Worm (Caenorhabditis elegans): Measurements from ENCODE around the gene Y54E2A.7.
A peak's percentile ranks its signal among the peaks of the same experiment; 100 is the strongest.

Y54E2A.7 gene

ce11 chrII:14801086-14801531 lies 28.3 kb upstream of the Y54E2A.7 start (continued):
- TF ChIP-seq C06A6.2 (GFP tag; conservative IDR thresholded peaks at IDR 0.05) (0 out of 2 replicates have a peak, but pooled peaks have one; percentile 32), K11D2.4 (GFP tag; IDR thresholded peaks at IDR 0.05) (peak; percentile 37; the same call in 1 of the 2 replicates), ceh-58 (GFP tag; IDR thresholded peaks at IDR 0.05) (no peak), ztf-18 (tag; optimal IDR thresholded peaks at IDR 0.05) (no peak), madf-6 (GFP tag; IDR thresholded peaks at IDR 0.05) (peak; percentile 83), zfh-2 (GFP tag; conservative IDR thresholded peaks at IDR 0.05) (0 out of 2 replicates have a peak, but pooled peaks have one; percentile 31), Y56A3A.18 (GFP tag; IDR thresholded peaks at IDR 0.05) (no peak), ztf-6 (GFP tag; IDR thresholded peaks at IDR 0.05) (no peak), K12H6.12 (tag; optimal IDR thresholded peaks at IDR 0.05) (peak; percentile 30), attf-3 (GFP tag; conservative IDR thresholded peaks at IDR 0.05) (no peak), ceh-79 (tag; optimal IDR thresholded peaks at IDR 0.05) (no peak), gei-17 (GFP tag; optimal IDR thresholded peaks at IDR 0.05) (peak; percentile 50), hmg-20 (GFP tag; IDR thresholded peaks at IDR 0.05) (no peak), ceh-27 (GFP tag; optimal IDR thresholded peaks at IDR 0.05) (peak; percentile 29), snpc-4 (GFP tag; optimal IDR thresholded peaks at IDR 0.05) (peak; percentile 95), snpc-4 (tag; optimal IDR thresholded peaks at IDR 0.05) (peak; percentile 94 to 98 (median 98)), hmg-1.2 (GFP tag; IDR thresholded peaks at IDR 0.05) (peak; percentile 43; the same call in 1 of the 2 replicates), B0261.1 (tag; optimal IDR thresholded peaks at IDR 0.05) (peak; percentile 62), let-607 (tag; optimal IDR thresholded peaks at IDR 0.05) (peak in 1 of 2 experiments; percentile 55), ZK185.1 (tag; optimal IDR thresholded peaks at IDR 0.05; ENCODE audit: poor library complexity, severe bottlenecking) (peak; percentile 86), F33H1.4 (GFP tag; IDR thresholded peaks at IDR 0.05) (peak; percentile 88), ekl-4 (GFP tag; IDR thresholded peaks at IDR 0.05) (0 out of 2 replicates have a peak, but pooled peaks have one; percentile 53), ztf-26 (tag; optimal IDR thresholded peaks at IDR 0.05) (peak; percentile 36)

- TF ChIP-seq madf-6 (GFP tag; IDR thresholded peaks at IDR 0.05) (0 out of 2 replicates have a peak, but pooled peaks have one; percentile 16), F55B11.4 (tag; optimal IDR thresholded peaks at IDR 0.05; ENCODE audit: borderline replicate concordance, insufficient read depth) (no peak), zfh-2 (GFP tag; conservative IDR thresholded peaks at IDR 0.05) (peak; percentile 56), nhr-179 (tag; optimal IDR thresholded peaks at IDR 0.05) (no peak)
Measured at ce11 chrII:14799367-14799766, 26.6 kb upstream of the Y54E2A.7 start.

DNA sequence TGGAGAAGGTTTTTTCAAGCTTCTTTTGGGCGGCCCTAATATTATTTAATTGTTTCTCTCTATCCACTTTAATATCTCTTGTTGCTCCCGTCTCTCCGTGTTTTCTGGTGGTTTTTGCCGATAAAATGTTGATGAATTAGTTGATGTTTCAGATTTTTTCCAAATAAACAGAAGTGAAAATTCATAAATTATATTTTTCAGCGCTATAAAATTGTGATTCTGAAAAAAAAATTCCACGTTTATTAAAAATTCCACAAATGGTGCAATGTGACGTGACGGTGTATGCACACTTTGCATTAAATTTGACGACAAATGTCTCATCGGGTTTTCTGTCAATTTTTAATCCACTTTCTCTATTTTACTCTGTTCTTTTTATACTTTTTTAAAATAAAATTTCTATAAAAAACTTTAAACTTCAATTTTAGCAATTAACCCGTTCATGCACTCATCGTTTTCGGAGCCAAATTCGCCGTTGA lies 25.3 kb upstream of the Y54E2A.7 start, which contains the start of gene tbc-20:
Gene tbc-20, plus strand, starts transcription at position 426 of the 476 bp plus-strand sequence.
- TF ChIP-seq K11D2.4 (GFP tag; IDR thresholded peaks at IDR 0.05): no peak
- TF ChIP-seq D2030.7 (GFP tag; IDR thresholded peaks at IDR 0.05): peak; percentile 62
- no peak for TF ChIP-seq ama-1 (optimal IDR thresholded peaks at IDR 0.05)
- TF ChIP-seq ama-1 (GFP tag; optimal IDR thresholded peaks at IDR 0.05): peak in 1 of 2 experiments; percentile 9
- TF ChIP-seq F33H1.4 (GFP tag; IDR thresholded peaks at IDR 0.05): peak; percentile 56
- TF ChIP-seq snpc-1.1 (tag; optimal IDR thresholded peaks at IDR 0.05; ENCODE audit: insufficient read depth): peak; percentile 74
- TF ChIP-seq lin-54 (GFP tag; optimal IDR thresholded peaks at IDR 0.05): peak; percentile 29
- peak; percentile 40 for TF ChIP-seq efl-1 (GFP tag; optimal IDR thresholded peaks at IDR 0.05)
- peak; percentile 28 for TF ChIP-seq ZK185.1 (tag; optimal IDR thresholded peaks at IDR 0.05; ENCODE audit: poor library complexity, severe bottlenecking)
- no peak for TF ChIP-seq hmg-20 (GFP tag; IDR thresholded peaks at IDR 0.05)
- TF ChIP-seq ceh-58 (GFP tag; IDR thresholded peaks at IDR 0.05): no peak
- no peak for TF ChIP-seq ceh-91 (GFP tag; IDR thresholded peaks at IDR 0.05)
- TF ChIP-seq snpc-4 (GFP tag; optimal IDR thresholded peaks at IDR 0.05): peak; percentile 49
- TF ChIP-seq snpc-4 (tag; optimal IDR thresholded peaks at IDR 0.05): peak in 3 of 4 experiments; percentile 46 to 73 (median 68)
- TF ChIP-seq dpff-1 (tag; optimal IDR thresholded peaks at IDR 0.05): no peak
- peak; percentile 48 for TF ChIP-seq lsl-1 (GFP tag; optimal IDR thresholded peaks at IDR 0.05)
- peak; percentile 57; the same call in 1 of the 2 replicates for TF ChIP-seq ekl-4 (GFP tag; IDR thresholded peaks at IDR 0.05)
- TF ChIP-seq snpc-3.4 (tag; optimal IDR thresholded peaks at IDR 0.05): peak; percentile 56
- peak; percentile 34 for TF ChIP-seq him-1 (tag; optimal IDR thresholded peaks at IDR 0.05)
- no peak for TF ChIP-seq ceh-27 (GFP tag; optimal IDR thresholded peaks at IDR 0.05)
- no peak for TF ChIP-seq zfh-2 (GFP tag; conservative IDR thresholded peaks at IDR 0.05)
- peak; percentile 74 for TF ChIP-seq madf-8 (GFP tag; conservative IDR thresholded peaks at IDR 0.05)
- TF ChIP-seq attf-3 (GFP tag; conservative IDR thresholded peaks at IDR 0.05): peak; percentile 41; the same call in 1 of the 2 replicates
- peak; percentile 31; the same call in 1 of the 2 replicates for TF ChIP-seq mcd-1 (GFP tag; IDR thresholded peaks at IDR 0.05)
- no peak for TF ChIP-seq lir-1 (GFP tag; conservative IDR thresholded peaks at IDR 0.05)
- TF ChIP-seq chd-7 (tag; optimal IDR thresholded peaks at IDR 0.05): no peak
- TF ChIP-seq xnd-1 (tag; optimal IDR thresholded peaks at IDR 0.05): peak; percentile 56
- TF ChIP-seq snpc-1.3 (tag; optimal IDR thresholded peaks at IDR 0.05; ENCODE audit: insufficient read depth): peak; percentile 59

Data from whole organism, young adult.